Worm (Caenorhabditis elegans) whole organism, L2 larva: Measurements from ENCODE around the gene R08E3.1.

ENCODE experiments used
- F13H6.1 ChIP-seq: sonication (generic microtip); optimal IDR thresholded peaks from 2 replicates; lab custom pipeline; 2016; ENCODE audit warnings: missing genetic modification characterization, missing compliant biosample characterization
- R02D3.7 ChIP-seq: fragments of 150-350 bp; optimal IDR thresholded peaks from 2 replicates; lab custom pipeline; 2014; ENCODE audit warnings: missing biosample characterization, missing genetic modification characterization
- Y55F3AM.14 ChIP-seq: fragments of 200-800 bp; sonication (Bioruptor generic); optimal IDR thresholded peaks from 2 replicates; lab custom pipeline; 2018; ENCODE audit warnings: mild to moderate bottlenecking, missing genetic modification characterization, missing compliant biosample characterization
- ZK546.5 ChIP-seq: sonication (generic microtip); optimal IDR thresholded peaks from 2 replicates; lab custom pipeline; 2017; ENCODE audit warnings: missing biosample characterization, missing genetic modification characterization
- aly-2 ChIP-seq: fragments of 150-350 bp; optimal IDR thresholded peaks from 2 replicates; lab custom pipeline; 2014; ENCODE audit warnings: missing biosample characterization, missing genetic modification characterization
- ama-1 ChIP-seq: fragments of 150-350 bp; optimal IDR thresholded peaks from 2 replicates; lab custom pipeline; 2018; ENCODE audit warnings: inconsistent platforms
- blmp-1 ChIP-seq: sonication (generic microtip); optimal IDR thresholded peaks from 2 replicates; lab custom pipeline; 2017; ENCODE audit warnings: missing genetic modification characterization, mild to moderate bottlenecking, missing compliant biosample characterization, antibody characterized with exemption, moderate library complexity; ENCODE audit not compliant: insufficient read depth
- ceh-82 ChIP-seq: fragments of 150-350 bp; optimal IDR thresholded peaks from 2 replicates; lab custom pipeline; 2014; ENCODE audit warnings: missing biosample characterization, missing genetic modification characterization
- crh-2 ChIP-seq: sonication (generic microtip); optimal IDR thresholded peaks from 2 replicates; lab custom pipeline; 2017; ENCODE audit warnings: missing biosample characterization, missing genetic modification characterization
- dmd-4 ChIP-seq: sonication (generic microtip); optimal IDR thresholded peaks from 2 replicates; lab custom pipeline; 2017; ENCODE audit warnings: missing biosample characterization, missing genetic modification characterization
- egl-27 ChIP-seq: sonication (generic microtip); optimal IDR thresholded peaks from 3 replicates; lab custom pipeline; 2017; ENCODE audit warnings: missing biosample characterization, missing genetic modification reagents, missing genetic modification characterization
- elt-3 ChIP-seq: sonication (generic microtip); optimal IDR thresholded peaks from 2 replicates; lab custom pipeline; 2017; ENCODE audit warnings: missing biosample characterization, missing genetic modification characterization
- fos-1 ChIP-seq: fragments of 150-350 bp; optimal IDR thresholded peaks from 2 replicates; lab custom pipeline; 2014; ENCODE audit warnings: missing biosample characterization, missing genetic modification characterization
- gmeb-1 ChIP-seq: fragments of 150-350 bp; optimal IDR thresholded peaks from 2 replicates; lab custom pipeline; 2014; ENCODE audit warnings: missing biosample characterization, missing genetic modification characterization
- lin-13 ChIP-seq: fragments of 150-350 bp; optimal IDR thresholded peaks from 2 replicates; lab custom pipeline; 2014; ENCODE audit warnings: missing biosample characterization, missing genetic modification reagents, missing genetic modification characterization
- lsy-2 ChIP-seq, 2 experiments: fragments of 150-350 bp in 1 of 2; sonication (generic microtip) in 1 of 2; optimal IDR thresholded peaks; 2 replicates each; lab custom pipeline; 2014 to 2017; ENCODE audit warnings: missing biosample characterization in 2 of 2, missing genetic modification characterization in 2 of 2
- mab-5 ChIP-seq: fragments of 150-350 bp; optimal IDR thresholded peaks from 2 replicates; lab custom pipeline; 2014; ENCODE audit warnings: missing biosample characterization, missing genetic modification characterization
- mbf-1 ChIP-seq: sonication (generic microtip); optimal IDR thresholded peaks from 2 replicates; lab custom pipeline; 2017; ENCODE audit warnings: missing biosample characterization, missing genetic modification characterization
- mdl-1 ChIP-seq, 2 experiments: fragments of 150-350 bp in 1 of 2; sonication (generic microtip) in 1 of 2; optimal IDR thresholded peaks; 2 replicates each; lab custom pipeline; 2017; ENCODE audit warnings: missing biosample characterization in 2 of 2, missing genetic modification characterization in 2 of 2
- nhr-12 ChIP-seq: fragments of 150-350 bp; optimal IDR thresholded peaks from 2 replicates; lab custom pipeline; 2014; ENCODE audit warnings: missing biosample characterization, missing genetic modification characterization
- nhr-129 ChIP-seq: fragments of 150-350 bp; optimal IDR thresholded peaks from 2 replicates; lab custom pipeline; 2014; ENCODE audit warnings: missing biosample characterization, missing genetic modification characterization
- nhr-21 ChIP-seq: fragments of 150-350 bp; optimal IDR thresholded peaks from 2 replicates; lab custom pipeline; 2014; ENCODE audit warnings: missing biosample characterization, missing genetic modification characterization
- nhr-23 ChIP-seq: fragments of 150-350 bp; optimal IDR thresholded peaks from 2 replicates; lab custom pipeline; 2014; ENCODE audit warnings: missing biosample characterization, missing genetic modification reagents, missing genetic modification characterization
- nhr-237 ChIP-seq: fragments of 150-350 bp; optimal IDR thresholded peaks from 2 replicates; lab custom pipeline; 2014; ENCODE audit warnings: missing biosample characterization, missing genetic modification characterization
- nhr-25 ChIP-seq: fragments of 150-350 bp; sonication (generic microtip); optimal IDR thresholded peaks from 3 replicates; lab custom pipeline; 2014; ENCODE audit warnings: missing biosample characterization, missing genetic modification characterization
- nhr-6 ChIP-seq: fragments of 150-350 bp; optimal IDR thresholded peaks from 2 replicates; lab custom pipeline; 2014; ENCODE audit warnings: missing biosample characterization, missing genetic modification characterization
- peb-1 ChIP-seq: fragments of 150-350 bp; optimal IDR thresholded peaks from 2 replicates; lab custom pipeline; 2014; ENCODE audit warnings: missing biosample characterization, missing genetic modification characterization
- skn-1 ChIP-seq: sonication (generic microtip); optimal IDR thresholded peaks from 2 replicates; lab custom pipeline; 2017; ENCODE audit warnings: missing biosample characterization, missing genetic modification characterization
- sma-3 ChIP-seq: sonication (generic microtip); optimal IDR thresholded peaks from 2 replicates; lab custom pipeline; 2016; ENCODE audit warnings: missing genetic modification reagents, missing genetic modification characterization, missing compliant biosample characterization
- sma-9 ChIP-seq, 2 experiments: fragments of 150-350 bp in 1 of 2; sonication (generic microtip) in 1 of 2; optimal IDR thresholded peaks; 2 replicates each; lab custom pipeline; 2014 to 2016; ENCODE audit warnings: missing genetic modification characterization in 2 of 2, mild to moderate bottlenecking in 1 of 2, missing biosample characterization in 1 of 2, missing compliant biosample characterization in 1 of 2, missing genetic modification reagents in 1 of 2, moderate library complexity in 1 of 2
- unc-62 ChIP-seq: fragments of 150-350 bp; optimal IDR thresholded peaks from 2 replicates; lab custom pipeline; 2014; ENCODE audit warnings: missing biosample characterization, missing genetic modification reagents, missing genetic modification characterization
- zag-1 ChIP-seq: fragments of 150-350 bp; optimal IDR thresholded peaks from 2 replicates; lab custom pipeline; 2014; ENCODE audit warnings: missing biosample characterization, missing genetic modification characterization
- ztf-11 ChIP-seq: sonication (generic microtip); optimal IDR thresholded peaks from 2 replicates; lab custom pipeline; 2017; ENCODE audit warnings: missing biosample characterization, missing genetic modification characterization
- ztf-4 ChIP-seq: fragments of 150-350 bp; optimal IDR thresholded peaks from 2 replicates; lab custom pipeline; 2014; ENCODE audit warnings: missing biosample characterization, missing genetic modification characterization

R08E3.1 gene

DNA sequence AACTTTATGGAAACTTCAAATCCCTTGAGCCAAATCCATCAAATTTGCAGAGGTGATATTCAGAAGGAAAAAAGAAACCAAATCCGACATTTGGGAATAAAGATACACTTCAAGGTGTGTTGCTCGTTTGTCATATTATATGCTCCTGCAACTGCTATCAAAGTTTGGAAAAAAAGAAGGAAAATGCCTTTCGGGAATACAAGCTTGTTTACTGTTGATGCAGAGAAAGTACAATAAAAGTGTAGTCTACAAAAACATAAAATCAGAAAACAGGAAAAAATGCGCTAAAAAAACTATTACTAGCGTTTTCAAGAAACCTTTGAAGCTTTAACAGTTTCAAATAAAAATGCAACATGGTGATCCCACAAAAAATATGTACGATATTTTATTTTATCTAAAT is 31.8 kb upstream of the R08E3.1 start:
- TF ChIP-seq R02D3.7 (tag; lab: Kevin White, UChicago) (no peak), fos-1 (tag; lab: Kevin White, UChicago) (no peak), nhr-21 (tag; lab: Kevin White, UChicago) (no peak), mab-5 (no peak), nhr-12 (tag; lab: Kevin White, UChicago) (no peak), ztf-11 (tag; lab: Kevin White, UChicago) (no peak), nhr-237 (tag; lab: Kevin White, UChicago) (no peak), mbf-1 (tag; lab: Kevin White, UChicago) (no peak), ZK546.5 (tag; lab: Kevin White, UChicago) (no peak), egl-27 (tag; lab: Kevin White, UChicago) (no peak), unc-62 (GFP tag; lab: Kevin White, UChicago) (no peak), aly-2 (tag; lab: Kevin White, UChicago) (no peak), lin-13 (GFP tag; lab: Kevin White, UChicago) (no peak), lsy-2 (tag; optimal IDR thresholded peaks at IDR 0.05; lab: Kevin White, UChicago) (no peak), nhr-25 (no peak), Y55F3AM.14 (GFP tag; lab: Kevin White, UChicago) (no peak), blmp-1 (no peak), skn-1 (tag; lab: Kevin White, UChicago) (no peak), nhr-129 (tag; lab: Kevin White, UChicago) (no peak), F13H6.1 (tag; lab: Kevin White, UChicago) (no peak)

DNA sequence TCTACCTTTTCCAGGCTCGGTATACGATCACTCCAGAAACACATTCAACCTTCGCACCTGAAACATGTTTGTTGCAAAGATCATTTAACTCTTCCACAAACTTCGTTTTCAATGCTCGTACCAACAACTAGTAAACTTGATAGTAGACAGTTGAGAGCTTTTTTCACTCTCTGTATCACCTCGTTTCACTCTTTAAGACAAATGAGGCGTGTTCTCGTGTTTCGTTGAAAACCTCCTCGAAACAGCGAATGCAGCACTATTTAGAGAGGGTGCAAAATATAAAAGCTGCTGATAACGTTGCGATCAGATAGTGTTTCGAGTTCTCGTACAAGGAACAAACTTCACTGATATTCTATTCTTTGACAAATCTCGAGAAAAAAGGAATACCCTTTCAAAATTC is 29.5 kb upstream of the R08E3.1 start, which contains the start of gene F43C9.1:
TSS of gene F43C9.1 (plus strand) at position 301 of the 400 bp plus-strand sequence.
- no peak for TF ChIP-seq ztf-4 (tag; lab: Kevin White, UChicago)
- TF ChIP-seq mdl-1 (tag; optimal IDR thresholded peaks at IDR 0.05; lab: Kevin White, UChicago), result no peak
- no peak for TF ChIP-seq elt-3 (tag; lab: Kevin White, UChicago)
- TF ChIP-seq nhr-23 (tag; lab: Kevin White, UChicago), result no peak
- TF ChIP-seq egl-27 (tag; lab: Kevin White, UChicago), result no peak
- TF ChIP-seq nhr-6, result no peak
- no peak for TF ChIP-seq ama-1 (lab: Kevin White, UChicago)
- TF ChIP-seq zag-1, result no peak
- no peak for TF ChIP-seq fos-1 (tag; lab: Kevin White, UChicago)
- no peak for TF ChIP-seq dmd-4
- no peak for TF ChIP-seq aly-2 (tag; lab: Kevin White, UChicago)
- no peak for TF ChIP-seq skn-1 (tag; lab: Kevin White, UChicago)
- no peak for TF ChIP-seq mab-5
- TF ChIP-seq ZK546.5 (tag; lab: Kevin White, UChicago), result no peak

DNA sequence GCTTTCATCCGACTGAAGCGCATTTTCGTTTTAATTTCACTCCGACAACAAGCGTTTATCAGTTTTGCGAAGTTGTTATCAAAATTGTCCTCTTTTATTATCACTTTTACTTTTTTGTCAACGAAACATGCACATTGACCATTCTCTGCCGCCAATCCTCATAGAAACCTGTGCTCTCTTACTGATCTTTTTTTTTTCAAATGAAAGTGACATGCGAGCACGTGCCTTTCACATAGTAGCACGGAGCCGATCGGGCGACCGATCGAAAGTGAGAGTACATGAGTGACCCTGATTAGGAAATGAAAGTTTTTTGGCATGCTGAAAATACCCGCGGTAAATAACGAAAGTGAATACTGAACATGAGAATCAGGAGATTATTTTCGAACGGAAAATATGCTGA is 28.4 kb upstream of the R08E3.1 start:
- TF ChIP-seq mdl-1 (tag; optimal IDR thresholded peaks at IDR 0.05; lab: Kevin White, UChicago) (peak in 1 of 2 experiments; percentile 26), blmp-1 (peak; percentile 91), sma-3 (peak; percentile 41), gmeb-1 (tag; lab: Kevin White, UChicago) (peak; percentile 75), F13H6.1 (tag; lab: Kevin White, UChicago) (peak; percentile 88), ceh-82 (tag; lab: Kevin White, UChicago) (no peak), peb-1 (tag; lab: Kevin White, UChicago) (no peak), dmd-4 (no peak), egl-27 (tag; lab: Kevin White, UChicago) (peak; percentile 11), sma-9 (GFP tag; optimal IDR thresholded peaks at IDR 0.05; lab: Kevin White, UChicago) (peak; percentile 53), sma-9 (tag; optimal IDR thresholded peaks at IDR 0.05; lab: Kevin White, UChicago) (no peak), crh-2 (tag; lab: Kevin White, UChicago) (peak; percentile 63), fos-1 (tag; lab: Kevin White, UChicago) (peak; percentile 40)
- TF ChIP-seq, all 48 proteins: peak for 9

DNA sequence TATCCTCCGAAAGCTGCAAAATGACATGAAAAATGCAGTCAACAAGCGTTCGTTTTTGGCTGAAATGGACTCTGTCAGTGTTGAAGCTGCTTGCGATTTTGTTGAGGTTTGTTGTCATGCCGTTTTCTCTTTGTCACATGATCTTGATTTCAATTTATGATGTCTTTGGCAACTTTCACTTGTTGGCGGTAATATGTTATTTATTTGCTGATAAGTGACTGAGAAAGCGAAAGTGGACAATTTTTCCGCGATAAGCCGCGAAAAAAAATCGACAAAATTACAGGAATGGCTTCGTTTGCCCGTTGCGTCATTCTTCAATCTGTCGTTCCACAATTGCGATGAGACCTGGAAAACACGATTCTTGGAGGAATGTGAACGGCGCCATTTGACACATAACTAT is 27.1 kb upstream of the R08E3.1 start:
- TF ChIP-seq sma-3 (peak; percentile 10), R02D3.7 (tag; lab: Kevin White, UChicago) (no peak), crh-2 (tag; lab: Kevin White, UChicago) (peak; percentile 73), lsy-2 (tag; optimal IDR thresholded peaks at IDR 0.05; lab: Kevin White, UChicago) (peak in 1 of 2 experiments; percentile 4), sma-9 (GFP tag; optimal IDR thresholded peaks at IDR 0.05; lab: Kevin White, UChicago) (peak; percentile 83), sma-9 (tag; optimal IDR thresholded peaks at IDR 0.05; lab: Kevin White, UChicago) (no peak), mdl-1 (tag; optimal IDR thresholded peaks at IDR 0.05; lab: Kevin White, UChicago) (no peak), fos-1 (tag; lab: Kevin White, UChicago) (peak; percentile 74), F13H6.1 (tag; lab: Kevin White, UChicago) (peak; percentile 64), zag-1 (no peak), blmp-1 (peak; percentile 98), nhr-129 (tag; lab: Kevin White, UChicago) (peak; percentile 14), gmeb-1 (tag; lab: Kevin White, UChicago) (peak; percentile 1)
